Fruit fly (Drosophila melanogaster): ENCODE results near the gene pros.

dm6 chr3R:11456539-11456938 is 128.3 kb downstream of the pros start:
- no peak for TF ChIP-seq Myc (optimal IDR thresholded peaks at IDR 0.05)
- TF ChIP-seq h (optimal IDR thresholded peaks at IDR 0.05): no peak
- TF ChIP-seq psq (optimal IDR thresholded peaks at IDR 0.05): no peak
- no peak for TF ChIP-seq ttk (optimal IDR thresholded peaks at IDR 0.05)
- no peak for TF ChIP-seq Sin3A (optimal IDR thresholded peaks at IDR 0.05)
